Worm (Caenorhabditis elegans): ENCODE results near the gene myrf-1.

DNA sequence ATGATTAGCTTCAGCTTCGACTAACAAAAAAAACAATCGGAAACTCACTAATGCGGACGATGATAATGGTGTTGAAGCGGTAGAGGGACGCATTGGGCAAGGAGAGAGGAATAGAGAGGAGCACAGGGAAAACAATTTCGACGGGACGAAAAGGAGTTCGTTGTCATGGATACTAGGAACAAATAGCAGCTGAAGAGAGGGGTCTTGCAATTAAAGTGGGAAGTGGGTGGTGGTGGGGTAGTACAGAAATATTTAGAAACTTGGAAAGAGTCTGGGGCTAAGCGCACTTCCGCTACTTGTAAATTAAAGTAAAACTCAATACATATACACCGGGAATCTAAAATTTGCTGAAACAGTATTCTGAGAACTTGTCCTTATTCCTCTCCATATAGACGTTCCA, 7.4 kb upstream of the myrf-1 start, which contains the start of gene F59B10.2:
- TF ChIP-seq ets-7 (tag; optimal IDR thresholded peaks at IDR 0.05) (no peak), sea-1 (GFP tag; conservative IDR thresholded peaks at IDR 0.05) (no peak), ama-1 (optimal IDR thresholded peaks at IDR 0.05) (no peak), hmg-4 (GFP tag; optimal IDR thresholded peaks at IDR 0.05) (no peak), B0310.2 (tag; optimal IDR thresholded peaks at IDR 0.05) (no peak), aly-1 (tag; optimal IDR thresholded peaks at IDR 0.05) (no peak), tbx-11 (GFP tag; IDR thresholded peaks at IDR 0.05) (no peak)

Data from whole organism, early embryonic.